Worm (Caenorhabditis elegans): ENCODE data around the gene sru-39.
A peak's percentile ranks its signal among the peaks of the same experiment; 100 is the strongest.

The sru-39 gene

DNA sequence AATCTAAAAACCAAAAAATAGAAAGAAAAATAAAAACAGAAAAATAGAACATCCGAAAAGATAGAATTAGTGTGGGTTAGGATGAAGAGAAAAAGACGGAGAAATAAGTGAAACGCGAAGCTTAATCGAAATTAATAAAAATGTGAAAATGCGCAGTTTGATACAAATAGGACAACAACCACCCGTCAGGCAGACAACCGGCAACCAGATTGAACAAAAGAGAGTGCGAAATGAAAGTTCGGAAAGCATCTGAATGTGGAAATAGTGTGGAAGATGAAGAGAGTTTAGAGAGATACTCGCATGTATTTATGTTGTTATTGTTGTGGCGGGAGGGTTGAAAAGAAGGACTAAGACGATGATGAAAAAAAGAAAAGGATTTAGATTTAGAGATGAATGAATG, 44.8 kb upstream of the sru-39 start:
- TF ChIP-seq egl-27 (tag; optimal IDR thresholded peaks at IDR 0.05), result no peak

DNA sequence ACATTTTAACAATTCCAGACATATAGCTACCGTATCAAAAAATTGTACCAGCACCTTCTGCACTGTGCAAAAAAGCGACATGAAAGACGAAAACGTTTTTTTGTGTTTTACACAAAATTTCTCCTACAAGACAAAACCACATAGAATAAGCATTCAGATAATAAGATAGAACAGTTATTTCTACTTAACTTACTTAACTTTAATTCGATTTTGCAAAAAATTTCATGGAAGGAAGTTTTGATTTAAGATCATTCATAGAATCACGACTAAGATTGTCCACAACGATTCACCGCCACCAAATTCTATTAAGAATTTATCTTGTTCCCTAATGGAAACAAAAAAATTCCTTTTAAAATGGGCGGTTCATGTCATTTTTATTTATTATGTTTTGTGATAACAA, 39.5 kb upstream of the sru-39 start:
- TF ChIP-seq nhr-237 (tag; optimal IDR thresholded peaks at IDR 0.05) (no peak), dmd-4 (tag; optimal IDR thresholded peaks at IDR 0.05) (no peak), unc-55 (GFP tag; optimal IDR thresholded peaks at IDR 0.05) (no peak), alr-1 (tag; optimal IDR thresholded peaks at IDR 0.05) (no peak), fos-1 (tag; optimal IDR thresholded peaks at IDR 0.05) (no peak), nhr-6 (tag; optimal IDR thresholded peaks at IDR 0.05) (no peak), lsy-2 (tag; optimal IDR thresholded peaks at IDR 0.05) (no peak), lin-11 (tag; optimal IDR thresholded peaks at IDR 0.05) (no peak), elt-3 (tag; optimal IDR thresholded peaks at IDR 0.05) (no peak), mbf-1 (tag; optimal IDR thresholded peaks at IDR 0.05) (no peak), sem-4 (tag; optimal IDR thresholded peaks at IDR 0.05) (no peak), nhr-12 (tag; optimal IDR thresholded peaks at IDR 0.05) (no peak)

DNA sequence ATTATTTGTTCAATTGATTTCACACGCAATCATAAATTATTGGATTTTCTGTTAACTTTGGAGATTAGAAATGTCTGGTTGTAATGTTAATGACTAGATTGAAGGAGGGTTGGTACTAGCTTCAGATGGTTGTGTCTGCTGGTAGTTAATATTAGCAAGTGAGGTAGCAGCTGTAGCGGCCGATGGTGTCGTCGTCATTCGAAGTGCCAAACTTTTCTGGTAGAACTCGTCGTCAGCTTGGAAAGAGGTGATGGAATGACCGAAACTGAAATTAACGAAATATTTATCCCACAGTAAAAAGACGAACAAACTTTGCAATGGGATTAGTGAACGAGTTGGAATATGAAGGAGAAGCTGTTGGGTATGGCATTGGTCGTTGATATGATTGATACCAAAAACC, 38.7 kb upstream of the sru-39 start:
- TF ChIP-seq alr-1 (tag; optimal IDR thresholded peaks at IDR 0.05), result no peak
- TF ChIP-seq ztf-11 (tag; optimal IDR thresholded peaks at IDR 0.05), result no peak
- no peak for TF ChIP-seq nhr-10 (tag; optimal IDR thresholded peaks at IDR 0.05)
- TF ChIP-seq skn-1 (tag; optimal IDR thresholded peaks at IDR 0.05), result no peak
- no peak for TF ChIP-seq snpc-4 (tag; optimal IDR thresholded peaks at IDR 0.05)
- no peak for TF ChIP-seq lin-39 (tag; optimal IDR thresholded peaks at IDR 0.05)
- no peak for TF ChIP-seq ztf-4 (tag; optimal IDR thresholded peaks at IDR 0.05)
- no peak for TF ChIP-seq lin-11 (tag; optimal IDR thresholded peaks at IDR 0.05)
- no peak for TF ChIP-seq ceh-82 (tag; optimal IDR thresholded peaks at IDR 0.05)
- TF ChIP-seq unc-39 (tag; optimal IDR thresholded peaks at IDR 0.05), result no peak
- TF ChIP-seq nhr-25 (tag; optimal IDR thresholded peaks at IDR 0.05), result no peak
- TF ChIP-seq fos-1 (tag; optimal IDR thresholded peaks at IDR 0.05), result no peak
- no peak for TF ChIP-seq ztf-1 (GFP tag; conservative IDR thresholded peaks at IDR 0.05)
- TF ChIP-seq zag-1 (tag; optimal IDR thresholded peaks at IDR 0.05), result no peak

DNA sequence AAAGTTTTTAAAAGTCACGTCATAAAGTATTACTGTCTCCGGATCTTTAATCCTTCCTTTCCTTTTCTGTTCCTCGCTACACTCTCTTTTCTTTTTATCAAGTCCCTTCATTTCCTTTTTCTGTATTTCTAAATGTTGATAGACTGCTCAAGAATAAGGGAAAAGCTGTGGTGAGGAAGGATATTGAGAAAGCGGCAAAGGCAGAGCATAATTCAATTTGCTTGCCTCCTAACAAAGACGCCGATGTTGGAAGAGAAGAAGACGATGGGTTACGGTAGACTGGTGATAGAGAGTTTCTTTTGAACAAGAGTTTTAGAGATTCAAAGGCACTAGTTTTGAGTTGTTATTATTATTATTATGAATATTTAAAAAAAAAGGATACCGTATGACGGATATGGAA, 37.7 kb upstream of the sru-39 start:
- peak; percentile 0 for TF ChIP-seq zag-1 (tag; optimal IDR thresholded peaks at IDR 0.05)
- TF ChIP-seq aly-2 (tag; optimal IDR thresholded peaks at IDR 0.05), result no peak
- TF ChIP-seq lin-13 (GFP tag; optimal IDR thresholded peaks at IDR 0.05), result no peak
- peak; percentile 59 for TF ChIP-seq sma-9 (GFP tag; optimal IDR thresholded peaks at IDR 0.05)
- TF ChIP-seq sma-9 (tag; optimal IDR thresholded peaks at IDR 0.05), result no peak
- peak; percentile 20 to 81 for TF ChIP-seq lsy-2 (tag; optimal IDR thresholded peaks at IDR 0.05)
- no peak for TF ChIP-seq ama-1 (optimal IDR thresholded peaks at IDR 0.05)
- TF ChIP-seq sem-4 (tag; optimal IDR thresholded peaks at IDR 0.05), result peak; percentile 12
- peak; percentile 39 for TF ChIP-seq C34F6.9 (tag; optimal IDR thresholded peaks at IDR 0.05)
- TF ChIP-seq nhr-6 (tag; optimal IDR thresholded peaks at IDR 0.05), result peak; percentile 2
- TF ChIP-seq nhr-25 (tag; optimal IDR thresholded peaks at IDR 0.05), result no peak

DNA sequence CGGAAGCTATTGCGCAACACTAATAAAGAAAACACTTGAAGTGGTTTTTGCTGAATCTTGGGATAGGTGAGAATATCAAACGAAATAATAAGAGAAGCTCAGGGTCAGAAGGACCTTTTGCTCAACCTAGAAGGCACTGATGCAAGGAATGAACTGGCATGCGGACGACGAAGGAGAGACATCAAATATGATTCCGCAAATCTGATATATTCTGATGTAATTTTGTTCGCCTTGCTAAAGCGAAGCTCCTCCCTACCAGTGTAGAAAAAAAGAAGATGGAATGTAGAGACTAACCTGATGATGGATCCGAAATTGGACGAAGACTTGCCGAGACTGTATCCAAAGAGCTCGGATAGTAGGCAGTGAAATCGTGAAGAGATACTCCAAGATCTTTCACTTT, 35.3 kb upstream of the sru-39 start:
- TF ChIP-seq ZK546.5 (tag; optimal IDR thresholded peaks at IDR 0.05) (no peak), lsy-2 (tag; optimal IDR thresholded peaks at IDR 0.05) (no peak), crh-2 (tag; optimal IDR thresholded peaks at IDR 0.05) (no peak), fos-1 (tag; optimal IDR thresholded peaks at IDR 0.05) (no peak), sem-4 (tag; optimal IDR thresholded peaks at IDR 0.05) (no peak), mdl-1 (tag; optimal IDR thresholded peaks at IDR 0.05) (no peak), unc-39 (tag; optimal IDR thresholded peaks at IDR 0.05) (no peak), lin-13 (GFP tag; optimal IDR thresholded peaks at IDR 0.05) (no peak), lin-39 (tag; optimal IDR thresholded peaks at IDR 0.05) (no peak), aly-2 (tag; optimal IDR thresholded peaks at IDR 0.05) (no peak), Y55F3AM.14 (GFP tag; optimal IDR thresholded peaks at IDR 0.05) (no peak), skn-1 (tag; optimal IDR thresholded peaks at IDR 0.05) (no peak), ztf-11 (tag; optimal IDR thresholded peaks at IDR 0.05) (no peak), mbf-1 (tag; optimal IDR thresholded peaks at IDR 0.05) (no peak), unc-55 (GFP tag; optimal IDR thresholded peaks at IDR 0.05) (no peak), sma-9 (GFP tag; optimal IDR thresholded peaks at IDR 0.05) (no peak), sma-9 (tag; optimal IDR thresholded peaks at IDR 0.05) (no peak), R02D3.7 (tag; optimal IDR thresholded peaks at IDR 0.05) (no peak)
